Fruit fly (Drosophila melanogaster) whole organism, adult: Measurements from ENCODE around the gene Or65a.

Source experiments
- CG11617 ChIP-seq: fragments of 200-800 bp; sonication (Bioruptor generic); optimal IDR thresholded peaks from 2 replicates; lab custom pipeline; 2017; ENCODE audit warnings: mild to moderate bottlenecking, missing biosample characterization, missing genetic modification reagents, missing genetic modification characterization
- CG12768 ChIP-seq: fragments of 200-800 bp; sonication (Bioruptor generic); optimal IDR thresholded peaks from 2 replicates; lab custom pipeline; 2017; ENCODE audit warnings: missing biosample characterization, missing genetic modification characterization, mild to moderate bottlenecking, moderate library complexity, missing genetic modification reagents
- CG14711 ChIP-seq: fragments of 200-800 bp; sonication (Bioruptor generic); optimal IDR thresholded peaks from 2 replicates; lab custom pipeline; 2018; ENCODE audit warnings: missing biosample characterization, mild to moderate bottlenecking, missing genetic modification characterization, moderate library complexity
- CG7101 ChIP-seq: fragments of 200-800 bp; sonication (Bioruptor generic); optimal IDR thresholded peaks from 2 replicates; lab custom pipeline; 2018; ENCODE audit warnings: missing biosample characterization, mild to moderate bottlenecking, missing genetic modification characterization, moderate library complexity
- Clk ChIP-seq: fragments of 200-800 bp; sonication (Bioruptor generic); optimal IDR thresholded peaks from 2 replicates; lab custom pipeline; 2017; ENCODE audit warnings: missing biosample characterization, missing genetic modification characterization
- Crg-1 ChIP-seq: fragments of 200-800 bp; sonication (Bioruptor generic); optimal IDR thresholded peaks from 2 replicates; lab custom pipeline; 2016; ENCODE audit warnings: missing biosample characterization, missing genetic modification characterization
- kay ChIP-seq: fragments of 200-800 bp; sonication (Bioruptor generic); peaks from one replicate; lab custom pipeline; 2016; ENCODE audit warnings: missing biosample characterization, missing genetic modification characterization, borderline replicate concordance
- tj ChIP-seq: fragments of 200-800 bp; sonication (Bioruptor generic); optimal IDR thresholded peaks from 3 replicates; lab custom pipeline; 2017; ENCODE audit warnings: missing biosample characterization, mild to moderate bottlenecking, missing genetic modification characterization, moderate library complexity

- TF ChIP-seq tj (GFP tag; lab: Kevin White, UChicago) (no peak), kay (GFP tag; lab: Kevin White, UChicago) (no peak), CG14711 (tag; lab: Kevin White, UChicago) (no peak), Crg-1 (GFP tag; lab: Kevin White, UChicago) (no peak), CG7101 (no peak), CG11617 (no peak), Clk (GFP tag; lab: Kevin White, UChicago) (no peak), CG12768 (GFP tag; lab: Kevin White, UChicago) (no peak)
Measured at dm6 chr3L:6320311-6320710, at the start of gene Or65a.
